Worm (Caenorhabditis elegans): ENCODE results near the gene T24D5.6.

DNA sequence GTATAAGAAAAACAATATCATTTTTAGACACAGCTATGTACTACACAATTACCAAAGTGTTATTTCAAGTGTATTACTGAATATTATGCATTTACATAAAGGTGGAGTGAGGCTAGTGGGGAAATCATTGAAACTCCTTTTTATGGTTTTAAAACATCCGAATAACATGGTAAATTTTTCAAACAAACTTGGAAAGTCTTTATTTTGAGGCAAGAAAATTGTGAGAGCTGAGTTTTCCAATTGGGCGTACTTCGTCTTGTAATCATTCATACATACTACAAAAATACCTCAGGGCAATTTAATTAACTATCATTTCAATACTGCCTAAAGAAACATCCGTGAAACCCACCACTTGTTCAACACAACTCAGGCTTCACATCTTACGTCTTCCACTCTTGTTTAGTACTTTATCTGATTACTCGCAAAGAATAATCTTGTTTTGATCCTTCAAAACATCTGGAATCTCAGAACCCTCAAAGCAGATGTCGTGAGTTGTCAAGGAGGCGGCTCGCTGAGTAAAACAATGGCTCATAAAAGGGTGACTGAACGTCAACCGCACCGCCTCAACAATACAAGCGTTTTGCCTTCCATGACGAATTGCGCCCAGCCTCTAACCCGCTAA lies 43.2 kb downstream of the T24D5.6 start, which contains the start of gene zmp-5:
- TF ChIP-seq ztf-23 (GFP tag; IDR thresholded peaks at IDR 0.05) (no peak), flt-1 (GFP tag; IDR thresholded peaks at IDR 0.05) (no peak)

Measured in whole organism, midembryonic.